Fruit fly (Drosophila melanogaster): Measurements from ENCODE around the gene cindr.

DNA sequence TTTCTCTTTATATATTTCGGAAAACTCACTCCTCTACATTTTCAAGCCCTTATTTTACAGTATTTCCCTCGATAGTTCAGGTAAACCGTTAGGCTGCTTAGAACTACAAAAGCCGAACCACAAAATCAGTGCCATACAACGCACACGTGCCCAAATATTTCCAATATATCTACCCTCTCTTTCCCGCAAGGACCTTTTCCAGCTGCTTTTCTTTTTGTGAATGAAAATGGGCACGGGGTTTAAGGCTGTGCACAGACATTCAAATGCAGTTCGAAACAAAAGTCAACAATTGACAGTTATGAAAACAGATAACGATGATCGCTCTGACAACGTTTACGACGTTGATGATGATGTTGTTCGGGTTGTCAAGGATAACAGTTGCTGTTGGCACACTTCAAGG is 46.2 kb upstream of the cindr start:
- TF ChIP-seq CG15336 (GFP tag; IDR thresholded peaks at IDR 0.05) (no peak), Sox15 (GFP tag; optimal IDR thresholded peaks at IDR 0.05) (no peak), vri (GFP tag; optimal IDR thresholded peaks at IDR 0.05) (no peak), dac (GFP tag; optimal IDR thresholded peaks at IDR 0.05) (no peak), Ets21C (GFP tag; optimal IDR thresholded peaks at IDR 0.05) (no peak)
